Fruit fly (Drosophila melanogaster) whole organism, pupa: Measurements from ENCODE around the gene Acat1.

Source experiments
- CG12605 ChIP-seq: fragments of 200-800 bp; sonication (Bioruptor generic); IDR thresholded peaks from 2 replicates; pipeline ENCODE4 v1.3.6; 2022; ENCODE audit warnings: missing biosample characterization, missing genetic modification characterization
- CG15710 ChIP-seq: fragments of 200-800 bp; sonication (Bioruptor generic); optimal IDR thresholded peaks from 2 replicates; lab custom pipeline; 2018; ENCODE audit warnings: missing biosample characterization, mild to moderate bottlenecking, missing genetic modification characterization, moderate library complexity
- CG32121 ChIP-seq: fragments of 200-800 bp; sonication (Bioruptor generic); IDR thresholded peaks from 2 replicates; pipeline ENCODE4 v1.3.6; 2022; ENCODE audit warnings: missing biosample characterization, missing genetic modification characterization
- CG34367 ChIP-seq: fragments of 200-800 bp; sonication (Bioruptor generic); optimal IDR thresholded peaks from 2 replicates; lab custom pipeline; 2018; ENCODE audit warnings: missing biosample characterization, mild to moderate bottlenecking, missing genetic modification characterization
- CG4496 ChIP-seq: fragments of 200-800 bp; sonication (Bioruptor generic); IDR thresholded peaks from 3 replicates; pipeline ENCODE4 v1.3.6; 2022; ENCODE audit warnings: missing biosample characterization, missing genetic modification characterization
- CG8159 ChIP-seq: fragments of 200-800 bp; sonication (Bioruptor generic); optimal IDR thresholded peaks from 3 replicates; lab custom pipeline; 2018; ENCODE audit warnings: missing biosample characterization, mild to moderate bottlenecking, missing genetic modification characterization, moderate library complexity
- CG8301 ChIP-seq: fragments of 200-800 bp; sonication (Bioruptor generic); optimal IDR thresholded peaks from 2 replicates; lab custom pipeline; 2018; ENCODE audit warnings: missing biosample characterization, mild to moderate bottlenecking, missing genetic modification characterization
- CG9948 ChIP-seq: fragments of 200-800 bp; sonication (Bioruptor generic); optimal IDR thresholded peaks from 2 replicates; lab custom pipeline; 2018; ENCODE audit warnings: missing biosample characterization, mild to moderate bottlenecking, missing genetic modification characterization, moderate library complexity
- D1 ChIP-seq: fragments of 200-800 bp; sonication (Bioruptor generic); optimal IDR thresholded peaks from 2 replicates; lab custom pipeline; 2018; ENCODE audit warnings: missing biosample characterization, mild to moderate bottlenecking, missing genetic modification characterization, moderate library complexity
- EcR ChIP-seq: fragments of 200-800 bp; sonication (Bioruptor generic); optimal IDR thresholded peaks from 3 replicates; lab custom pipeline; 2019; ENCODE audit warnings: missing biosample characterization, missing genetic modification characterization, mild to moderate bottlenecking, moderate library complexity, missing genetic modification reagents
- Ets98B ChIP-seq: fragments of 200-800 bp; sonication (Bioruptor generic); IDR thresholded peaks from 2 replicates; pipeline ENCODE4 v1.3.6; 2022; ENCODE audit warnings: missing biosample characterization, missing genetic modification characterization
- Pif1B ChIP-seq: fragments of 200-800 bp; sonication (Bioruptor generic); optimal IDR thresholded peaks from 3 replicates; lab custom pipeline; 2016; ENCODE audit warnings: missing biosample characterization, missing genetic modification characterization
- gl ChIP-seq: fragments of 200-800 bp; sonication (Bioruptor generic); optimal IDR thresholded peaks from 2 replicates; lab custom pipeline; 2018; ENCODE audit warnings: missing biosample characterization, mild to moderate bottlenecking, missing genetic modification characterization
- rn ChIP-seq: fragments of 200-800 bp; sonication (Bioruptor generic); IDR thresholded peaks from 2 replicates; pipeline ENCODE4 v1.3.6; 2022; ENCODE audit warnings: missing biosample characterization, missing genetic modification characterization

DNA sequence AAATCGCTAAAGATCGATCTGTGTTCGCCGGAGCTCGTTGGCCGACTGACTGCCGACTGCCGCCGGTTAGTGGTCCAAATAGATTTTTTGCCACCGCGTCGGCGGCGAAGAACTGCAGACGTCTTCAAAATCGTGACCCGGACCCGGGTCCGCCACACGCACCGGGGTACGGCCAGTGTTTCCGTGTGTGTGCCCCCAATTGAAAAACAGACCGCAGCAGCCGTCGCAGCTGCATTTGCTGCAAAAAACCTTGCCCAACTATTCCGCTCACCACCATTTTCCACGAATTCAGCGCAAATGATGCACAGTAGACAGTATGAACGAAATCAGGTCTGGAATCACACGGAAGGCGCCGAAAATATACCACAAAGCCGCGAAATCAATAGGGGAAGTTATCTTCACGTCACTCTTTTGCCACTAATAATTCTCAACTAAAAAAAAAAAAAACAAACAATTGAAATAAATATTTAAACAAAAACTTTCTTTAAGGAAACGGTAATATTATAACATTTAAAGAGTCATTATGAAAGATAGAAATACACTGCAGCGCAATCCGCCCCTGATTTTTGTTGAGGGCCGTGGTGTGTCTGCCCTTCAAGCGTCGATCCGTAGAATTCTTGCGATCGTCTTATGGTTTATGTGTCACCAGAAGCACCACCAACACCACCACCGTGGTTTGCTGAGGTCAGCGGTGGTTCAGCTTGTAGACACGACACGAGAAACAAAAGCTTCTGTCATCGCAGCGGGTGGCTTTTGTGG, 15.2 kb downstream of the Acat1 start, which contains the start of gene dec:
- TF ChIP-seq CG9948 (tag; lab: Kevin White, UChicago) (no peak), Pif1B (GFP tag; lab: Kevin White, UChicago) (no peak), CG12605 (GFP tag; lab: Robert Waterston, UW) (no peak), gl (no peak), CG8301 (no peak), CG8159 (no peak), CG4496 (GFP tag; lab: Robert Waterston, UW) (no peak), CG15710 (tag; lab: Kevin White, UChicago) (no peak), rn (GFP tag; lab: Robert Waterston, UW) (no peak), CG34367 (no peak), Ets98B (GFP tag; lab: Robert Waterston, UW) (no peak), EcR (no peak), CG32121 (GFP tag; lab: Robert Waterston, UW) (no peak), D1 (tag; lab: Kevin White, UChicago) (no peak)
